Worm (Caenorhabditis elegans): ENCODE measurements around the gene ZK370.4.
A peak's percentile ranks its signal among the peaks of the same experiment; 100 is the strongest.

The ZK370.4 gene

ce11 chrIII:8734327-8734885 is 3.2 kb upstream of the ZK370.4 start:
- TF ChIP-seq nhr-11 (tag; optimal IDR thresholded peaks at IDR 0.05) (no peak), fkh-2 (tag; optimal IDR thresholded peaks at IDR 0.05) (no peak), tbx-2 (tag; optimal IDR thresholded peaks at IDR 0.05) (no peak), snpc-4 (tag; optimal IDR thresholded peaks at IDR 0.05) (no peak), jun-1 (tag; optimal IDR thresholded peaks at IDR 0.05) (no peak), zag-1 (tag; optimal IDR thresholded peaks at IDR 0.05) (no peak), ceh-9 (tag; optimal IDR thresholded peaks at IDR 0.05) (no peak), unc-39 (tag; optimal IDR thresholded peaks at IDR 0.05) (no peak), nhr-237 (tag; optimal IDR thresholded peaks at IDR 0.05) (no peak), aly-2 (tag; optimal IDR thresholded peaks at IDR 0.05) (no peak), ZK546.5 (tag; optimal IDR thresholded peaks at IDR 0.05) (no peak), pqm-1 (tag; optimal IDR thresholded peaks at IDR 0.05) (peak; percentile 42), eor-1 (tag; optimal IDR thresholded peaks at IDR 0.05) (no peak), pha-4 (tag; optimal IDR thresholded peaks at IDR 0.05) (peak; percentile 8), unc-62 (GFP tag; optimal IDR thresholded peaks at IDR 0.05) (peak; percentile 50), egl-5 (tag; optimal IDR thresholded peaks at IDR 0.05) (no peak), lin-15B (tag; optimal IDR thresholded peaks at IDR 0.05) (no peak), nfya-1 (tag; optimal IDR thresholded peaks at IDR 0.05; ENCODE audit: insufficient read depth) (peak; percentile 50), lsy-12 (tag; optimal IDR thresholded peaks at IDR 0.05) (no peak), nhr-43 (tag; optimal IDR thresholded peaks at IDR 0.05; ENCODE audit: poor library complexity, severe bottlenecking) (peak; percentile 79), elt-2 (tag; optimal IDR thresholded peaks at IDR 0.05) (peak; percentile 59), ama-1 (optimal IDR thresholded peaks at IDR 0.05) (no peak), nhr-25 (tag; optimal IDR thresholded peaks at IDR 0.05) (peak; percentile 82), daf-12 (tag; optimal IDR thresholded peaks at IDR 0.05) (no peak), nhr-77 (tag; optimal IDR thresholded peaks at IDR 0.05) (no peak), nhr-23 (tag; optimal IDR thresholded peaks at IDR 0.05) (peak; percentile 80), sea-2 (GFP tag; optimal IDR thresholded peaks at IDR 0.05) (no peak), nhr-67 (tag; optimal IDR thresholded peaks at IDR 0.05) (no peak), R02D3.7 (tag; optimal IDR thresholded peaks at IDR 0.05) (no peak), mml-1 (tag; optimal IDR thresholded peaks at IDR 0.05) (no peak), mdl-1 (tag; optimal IDR thresholded peaks at IDR 0.05) (peak; percentile 6), ztf-11 (tag; optimal IDR thresholded peaks at IDR 0.05) (no peak), nhr-12 (tag; optimal IDR thresholded peaks at IDR 0.05) (no peak), hmg-11 (tag; optimal IDR thresholded peaks at IDR 0.05) (peak; percentile 24), skn-1 (tag; optimal IDR thresholded peaks at IDR 0.05) (no peak), egl-27 (tag; optimal IDR thresholded peaks at IDR 0.05) (no peak)

- TF ChIP-seq zag-1 (tag; optimal IDR thresholded peaks at IDR 0.05) (no peak), fos-1 (tag; optimal IDR thresholded peaks at IDR 0.05) (peak; percentile 4), nhr-25 (tag; optimal IDR thresholded peaks at IDR 0.05) (no peak), lin-15B (tag; optimal IDR thresholded peaks at IDR 0.05) (no peak), elt-2 (tag; optimal IDR thresholded peaks at IDR 0.05) (peak; percentile 93), egl-5 (tag; optimal IDR thresholded peaks at IDR 0.05) (no peak), fkh-10 (GFP tag; optimal IDR thresholded peaks at IDR 0.05) (no peak), nhr-43 (tag; optimal IDR thresholded peaks at IDR 0.05; ENCODE audit: poor library complexity, severe bottlenecking) (no peak), mdl-1 (tag; optimal IDR thresholded peaks at IDR 0.05) (peak; percentile 50), tbx-2 (tag; optimal IDR thresholded peaks at IDR 0.05) (no peak), pqm-1 (tag; optimal IDR thresholded peaks at IDR 0.05) (peak; percentile 65), nhr-77 (tag; optimal IDR thresholded peaks at IDR 0.05) (no peak)
These were observed 2.5 kb upstream of the ZK370.4 start for ce11 chrIII:8733667-8734066.

ce11 chrIII:8733237-8733636 is 2.0 kb upstream of the ZK370.4 start:
- TF ChIP-seq pqm-1 (tag; optimal IDR thresholded peaks at IDR 0.05) (peak; percentile 66), nhr-67 (tag; optimal IDR thresholded peaks at IDR 0.05) (no peak), lin-15B (tag; optimal IDR thresholded peaks at IDR 0.05) (no peak), nhr-23 (tag; optimal IDR thresholded peaks at IDR 0.05) (no peak), nhr-76 (tag; optimal IDR thresholded peaks at IDR 0.05) (no peak), unc-39 (tag; optimal IDR thresholded peaks at IDR 0.05) (no peak), elt-2 (tag; optimal IDR thresholded peaks at IDR 0.05) (no peak), R02D3.7 (tag; optimal IDR thresholded peaks at IDR 0.05) (no peak), lsy-12 (tag; optimal IDR thresholded peaks at IDR 0.05) (no peak), skn-1 (tag; optimal IDR thresholded peaks at IDR 0.05) (no peak), pha-4 (tag; optimal IDR thresholded peaks at IDR 0.05) (peak; percentile 100), elt-1 (tag; optimal IDR thresholded peaks at IDR 0.05) (no peak), eor-1 (tag; optimal IDR thresholded peaks at IDR 0.05) (no peak), jun-1 (tag; optimal IDR thresholded peaks at IDR 0.05) (peak; percentile 33), elt-3 (tag; optimal IDR thresholded peaks at IDR 0.05) (no peak), mdl-1 (tag; optimal IDR thresholded peaks at IDR 0.05) (no peak), nhr-237 (tag; optimal IDR thresholded peaks at IDR 0.05) (no peak), mml-1 (tag; optimal IDR thresholded peaks at IDR 0.05) (no peak), egl-27 (tag; optimal IDR thresholded peaks at IDR 0.05) (peak; percentile 9), nhr-12 (tag; optimal IDR thresholded peaks at IDR 0.05) (no peak), ZK546.5 (tag; optimal IDR thresholded peaks at IDR 0.05) (no peak), hmg-11 (tag; optimal IDR thresholded peaks at IDR 0.05) (no peak), sea-2 (GFP tag; optimal IDR thresholded peaks at IDR 0.05) (no peak), ceh-28 (tag; optimal IDR thresholded peaks at IDR 0.05) (no peak), ceh-82 (tag; optimal IDR thresholded peaks at IDR 0.05) (no peak), aly-2 (tag; optimal IDR thresholded peaks at IDR 0.05) (no peak), nhr-25 (tag; optimal IDR thresholded peaks at IDR 0.05) (peak; percentile 15), ztf-11 (tag; optimal IDR thresholded peaks at IDR 0.05) (no peak), nhr-77 (tag; optimal IDR thresholded peaks at IDR 0.05) (no peak), fkh-10 (GFP tag; optimal IDR thresholded peaks at IDR 0.05) (no peak), fkh-2 (tag; optimal IDR thresholded peaks at IDR 0.05) (no peak), unc-62 (GFP tag; optimal IDR thresholded peaks at IDR 0.05) (no peak), nhr-11 (tag; optimal IDR thresholded peaks at IDR 0.05) (no peak), ceh-16 (tag; optimal IDR thresholded peaks at IDR 0.05) (no peak), nhr-28 (tag; optimal IDR thresholded peaks at IDR 0.05) (no peak)

Measured in whole organism, L3 larva.